Fruit fly (Drosophila melanogaster) whole organism, prepupa: Measurements from ENCODE around the gene CG12498.

ENCODE experiments used
- CG10669 ChIP-seq: fragments of 200-800 bp; sonication (Bioruptor generic); optimal IDR thresholded peaks from 3 replicates; lab custom pipeline; 2018; ENCODE audit warnings: missing biosample characterization, mild to moderate bottlenecking, missing genetic modification characterization, moderate library complexity
- CG11762 ChIP-seq: fragments of 200-800 bp; sonication (Bioruptor generic); optimal IDR thresholded peaks from 3 replicates; lab custom pipeline; 2016; ENCODE audit warnings: missing biosample characterization, missing genetic modification characterization; ENCODE audit not compliant: insufficient read depth
- CG11902 ChIP-seq: fragments of 200-800 bp; sonication (Bioruptor generic); optimal IDR thresholded peaks from 3 replicates; lab custom pipeline; 2016; ENCODE audit warnings: missing biosample characterization, missing genetic modification characterization
- CG15336 ChIP-seq: fragments of 200-800 bp; sonication (Bioruptor generic); IDR thresholded peaks from 2 replicates; pipeline ENCODE4 v1.3.6; 2022; ENCODE audit warnings: missing biosample characterization, missing genetic modification characterization
- CG1621 ChIP-seq: fragments of 200-800 bp; sonication (Bioruptor generic); optimal IDR thresholded peaks from 3 replicates; lab custom pipeline; 2018; ENCODE audit warnings: missing biosample characterization, mild to moderate bottlenecking, missing genetic modification characterization
- CG16779 ChIP-seq: fragments of 200-800 bp; sonication (Bioruptor generic); optimal IDR thresholded peaks from 3 replicates; lab custom pipeline; 2017; ENCODE audit warnings: missing biosample characterization, mild to moderate bottlenecking, missing genetic modification characterization
- CG3032 ChIP-seq: fragments of 200-800 bp; optimal IDR thresholded peaks from 2 replicates; lab custom pipeline; 2019; ENCODE audit warnings: missing biosample characterization, mild to moderate bottlenecking, missing genetic modification characterization, moderate library complexity
- CG31627 ChIP-seq: fragments of 200-800 bp; sonication (Bioruptor generic); optimal IDR thresholded peaks from 3 replicates; lab custom pipeline; 2016; ENCODE audit warnings: missing biosample characterization, missing genetic modification characterization
- CG32006 ChIP-seq: fragments of 200-800 bp; sonication (Bioruptor generic); optimal IDR thresholded peaks from 3 replicates; lab custom pipeline; 2017; ENCODE audit warnings: missing biosample characterization, mild to moderate bottlenecking, missing genetic modification characterization
- CG34406 ChIP-seq: fragments of 200-800 bp; sonication (Bioruptor generic); optimal IDR thresholded peaks from 3 replicates; lab custom pipeline; 2016; ENCODE audit warnings: missing biosample characterization, missing genetic modification characterization
- CG3919 ChIP-seq: fragments of 200-800 bp; sonication (Bioruptor generic); optimal IDR thresholded peaks from 3 replicates; lab custom pipeline; 2016; ENCODE audit warnings: missing biosample characterization, missing genetic modification characterization
- CG4318 ChIP-seq: fragments of 200-800 bp; sonication (Bioruptor generic); optimal IDR thresholded peaks from 3 replicates; lab custom pipeline; 2017; ENCODE audit warnings: missing biosample characterization, mild to moderate bottlenecking, missing genetic modification characterization
- CG6163 ChIP-seq: fragments of 200-800 bp; sonication (Bioruptor generic); IDR thresholded peaks from 3 replicates; pipeline ENCODE4 v1.3.6; 2022; ENCODE audit warnings: missing biosample characterization, missing genetic modification characterization
- CG6276 ChIP-seq: fragments of 200-800 bp; sonication (Bioruptor generic); optimal IDR thresholded peaks from 2 replicates; lab custom pipeline; 2017; ENCODE audit warnings: missing biosample characterization, mild to moderate bottlenecking, missing genetic modification characterization
- CG6792 ChIP-seq: fragments of 200-800 bp; sonication (Bioruptor generic); optimal IDR thresholded peaks from 3 replicates; lab custom pipeline; 2016; ENCODE audit warnings: missing biosample characterization, missing genetic modification characterization
- CG6808 ChIP-seq: fragments of 200-800 bp; sonication (Bioruptor generic); optimal IDR thresholded peaks from 3 replicates; lab custom pipeline; 2017; ENCODE audit warnings: missing biosample characterization, missing genetic modification characterization, mild to moderate bottlenecking, moderate library complexity, missing genetic modification reagents
- CG6854 ChIP-seq: fragments of 200-800 bp; sonication (Bioruptor generic); optimal IDR thresholded peaks from 2 replicates; lab custom pipeline; 2017; ENCODE audit warnings: missing biosample characterization, mild to moderate bottlenecking, missing genetic modification characterization
- CG7368 ChIP-seq: fragments of 200-800 bp; sonication (Bioruptor generic); optimal IDR thresholded peaks from 3 replicates; lab custom pipeline; 2016; ENCODE audit warnings: missing biosample characterization, missing genetic modification characterization
- CG8119 ChIP-seq: fragments of 200-800 bp; sonication (Bioruptor generic); IDR thresholded peaks from 3 replicates; pipeline ENCODE4 v1.3.6; 2022; ENCODE audit warnings: missing biosample characterization, missing genetic modification characterization
- CG8319 ChIP-seq: fragments of 200-800 bp; sonication (Bioruptor generic); optimal IDR thresholded peaks from 3 replicates; lab custom pipeline; 2016; ENCODE audit warnings: missing biosample characterization, missing genetic modification characterization
- CG9139 ChIP-seq: fragments of 200-800 bp; sonication (Bioruptor generic); optimal IDR thresholded peaks from 3 replicates; lab custom pipeline; 2017; ENCODE audit warnings: missing biosample characterization, mild to moderate bottlenecking, missing genetic modification characterization
- Eip78C ChIP-seq: fragments of 200-800 bp; sonication (Bioruptor generic); peaks from one replicate; lab custom pipeline; 2016; ENCODE audit warnings: missing biosample characterization, missing genetic modification characterization
- Eip93F ChIP-seq: fragments of 200-800 bp; sonication (Bioruptor generic); optimal IDR thresholded peaks from 2 replicates; lab custom pipeline; 2016; ENCODE audit warnings: missing biosample characterization, mild to moderate bottlenecking, missing genetic modification characterization
- Ets21C ChIP-seq: fragments of 200-800 bp; sonication (Bioruptor generic); optimal IDR thresholded peaks from 3 replicates; lab custom pipeline; 2016; ENCODE audit warnings: missing biosample characterization, missing genetic modification characterization
- Ets96B ChIP-seq: fragments of 200-800 bp; optimal IDR thresholded peaks from 2 replicates; lab custom pipeline; 2019; ENCODE audit warnings: missing biosample characterization, mild to moderate bottlenecking, missing genetic modification characterization, moderate library complexity
- Gug ChIP-seq: fragments of 200-800 bp; sonication (Bioruptor generic); IDR thresholded peaks from 2 replicates; pipeline ENCODE4 v1.3.6; 2022; ENCODE audit warnings: missing biosample characterization, missing genetic modification characterization
- Hr38 ChIP-seq: sonication (Bioruptor generic); optimal IDR thresholded peaks from 2 replicates; lab custom pipeline; 2016; ENCODE audit warnings: missing biosample characterization, missing genetic modification characterization
- Hr39 ChIP-seq: fragments of 200-800 bp; sonication (Bioruptor generic); optimal IDR thresholded peaks from 2 replicates; lab custom pipeline; 2016; ENCODE audit warnings: missing biosample characterization, missing genetic modification characterization
- Hr4 ChIP-seq: fragments of 200-800 bp; sonication (Bioruptor generic); optimal IDR thresholded peaks from 3 replicates; lab custom pipeline; 2016; ENCODE audit warnings: missing biosample characterization, missing genetic modification characterization
- Lpt ChIP-seq: fragments of 200-800 bp; sonication (Bioruptor generic); optimal IDR thresholded peaks from 3 replicates; lab custom pipeline; 2016; ENCODE audit warnings: missing biosample characterization, missing genetic modification characterization
- Met ChIP-seq: fragments of 200-800 bp; sonication (Bioruptor generic); optimal IDR thresholded peaks from 3 replicates; lab custom pipeline; 2016; ENCODE audit warnings: missing biosample characterization, missing genetic modification characterization
- OdsH ChIP-seq: fragments of 200-800 bp; sonication (Bioruptor generic); optimal IDR thresholded peaks from 3 replicates; lab custom pipeline; 2016; ENCODE audit warnings: missing biosample characterization, missing genetic modification characterization
- Smox ChIP-seq: fragments of 200-800 bp; sonication (Bioruptor generic); optimal IDR thresholded peaks from 3 replicates; lab custom pipeline; 2016; ENCODE audit warnings: missing biosample characterization, missing genetic modification characterization
- Sox102F ChIP-seq: fragments of 200-800 bp; sonication (Bioruptor generic); optimal IDR thresholded peaks from 2 replicates; lab custom pipeline; 2016; ENCODE audit warnings: missing biosample characterization, mild to moderate bottlenecking, missing genetic modification characterization
- Sox14 ChIP-seq: fragments of 200-800 bp; sonication (Bioruptor generic); optimal IDR thresholded peaks from 3 replicates; lab custom pipeline; 2016; ENCODE audit warnings: missing biosample characterization, missing genetic modification characterization
- Sox15 ChIP-seq: fragments of 200-800 bp; sonication (Bioruptor generic); optimal IDR thresholded peaks from 3 replicates; lab custom pipeline; 2016; ENCODE audit warnings: missing biosample characterization, missing genetic modification characterization
- cyc ChIP-seq: fragments of 200-800 bp; sonication (Bioruptor generic); optimal IDR thresholded peaks from 3 replicates; lab custom pipeline; 2016; ENCODE audit warnings: missing biosample characterization, missing genetic modification characterization
- eg ChIP-seq: fragments of 200-800 bp; sonication (Bioruptor generic); IDR thresholded peaks from 3 replicates; pipeline ENCODE4 v1.3.6; 2022; ENCODE audit warnings: missing biosample characterization, missing genetic modification characterization
- fd59A ChIP-seq: fragments of 200-800 bp; sonication (Bioruptor generic); optimal IDR thresholded peaks from 2 replicates; lab custom pipeline; 2017; ENCODE audit warnings: missing biosample characterization, mild to moderate bottlenecking, missing genetic modification characterization, missing genetic modification reagents
- fd85E ChIP-seq: fragments of 200-800 bp; sonication (Bioruptor generic); optimal IDR thresholded peaks from 3 replicates; lab custom pipeline; 2016; ENCODE audit warnings: missing biosample characterization, missing genetic modification characterization
- fkh ChIP-seq: fragments of 200-800 bp; sonication (Bioruptor generic); optimal IDR thresholded peaks from 3 replicates; lab custom pipeline; 2017; ENCODE audit warnings: missing biosample characterization, mild to moderate bottlenecking, missing genetic modification characterization, moderate library complexity
- net ChIP-seq: fragments of 200-800 bp; sonication (Bioruptor generic); optimal IDR thresholded peaks from 3 replicates; lab custom pipeline; 2016; ENCODE audit warnings: missing biosample characterization, missing genetic modification characterization
- spab ChIP-seq: fragments of 200-800 bp; sonication (Bioruptor generic); optimal IDR thresholded peaks from 2 replicates; lab custom pipeline; 2017; ENCODE audit warnings: missing biosample characterization, mild to moderate bottlenecking, missing genetic modification characterization, missing genetic modification reagents
- topi ChIP-seq: fragments of 200-800 bp; sonication (Bioruptor generic); optimal IDR thresholded peaks from 3 replicates; lab custom pipeline; 2016; ENCODE audit warnings: missing biosample characterization, missing genetic modification characterization
- vri ChIP-seq: fragments of 200-800 bp; sonication (Bioruptor generic); optimal IDR thresholded peaks from 3 replicates; lab custom pipeline; 2016; ENCODE audit warnings: missing biosample characterization, mild to moderate bottlenecking, missing genetic modification characterization

CG12498 gene

dm6 chrX:2788278-2789023, 21.2 kb upstream of the CG12498 start (continued):
- TF ChIP-seq vri (GFP tag; lab: Kevin White, UChicago) = no peak
- no peak for TF ChIP-seq CG8119
- TF ChIP-seq CG16779 = no peak
- TF ChIP-seq Gug (GFP tag; lab: Robert Waterston, UW) = 0 out of 2 replicates have a peak, but pooled peaks have one; percentile 22
- no peak for TF ChIP-seq CG6854 (GFP tag; lab: Kevin White, UChicago)
- TF ChIP-seq CG15336 = peak; percentile 19; the same call in 1 of the 2 replicates
- TF ChIP-seq CG4318 (GFP tag; lab: Kevin White, UChicago) = peak; percentile 11
- no peak for TF ChIP-seq fd85E (GFP tag; lab: Kevin White, UChicago)
- peak; percentile 45 for TF ChIP-seq spab (GFP tag; lab: Kevin White, UChicago)
- no peak for TF ChIP-seq fkh (GFP tag; lab: Kevin White, UChicago)
- no peak for TF ChIP-seq Hr38 (GFP tag; lab: Kevin White, UChicago)
- TF ChIP-seq CG1621 = no peak
- peak; percentile 46 for TF ChIP-seq CG31627
- TF ChIP-seq CG8319 (GFP tag; lab: Kevin White, UChicago) = peak; percentile 19
- no peak for TF ChIP-seq CG6163 (GFP tag; lab: Robert Waterston, UW)
- peak; percentile 60 for TF ChIP-seq Sox14
- peak; percentile 14 for TF ChIP-seq CG6276 (GFP tag; lab: Kevin White, UChicago)
- TF ChIP-seq OdsH = peak; percentile 59
- peak; percentile 58 for TF ChIP-seq CG6792 (GFP tag; lab: Kevin White, UChicago)
- TF ChIP-seq Eip93F (GFP tag; lab: Kevin White, UChicago) = no peak
- peak; percentile 51 for TF ChIP-seq Smox
- peak; percentile 28 for TF ChIP-seq CG11762 (GFP tag; lab: Kevin White, UChicago)
- peak; percentile 44 for TF ChIP-seq Ets21C (GFP tag; lab: Kevin White, UChicago)
- peak; percentile 10 for TF ChIP-seq CG7368 (GFP tag; lab: Kevin White, UChicago)
- TF ChIP-seq Met (GFP tag; lab: Kevin White, UChicago) = peak; percentile 58
- TF ChIP-seq CG34406 (GFP tag; lab: Kevin White, UChicago) = peak; percentile 44
- peak; percentile 50 for TF ChIP-seq net (GFP tag; lab: Kevin White, UChicago)
- TF ChIP-seq CG3919 (GFP tag; lab: Kevin White, UChicago) = peak; percentile 52
- TF ChIP-seq CG10669 (GFP tag; lab: Kevin White, UChicago) = peak; percentile 57
- TF ChIP-seq Eip78C (GFP tag; lab: Kevin White, UChicago) = peak; percentile 94
- TF ChIP-seq Hr39 (GFP tag; lab: Kevin White, UChicago) = peak; percentile 63
- TF ChIP-seq Lpt (GFP tag; lab: Kevin White, UChicago) = no peak

dm6 chrX:2789285-2790054, 20.2 kb upstream of the CG12498 start:
- TF ChIP-seq CG9139 (GFP tag; lab: Kevin White, UChicago) = peak; percentile 28
- TF ChIP-seq Ets96B (tag; lab: Kevin White, UChicago) = peak; percentile 6
- TF ChIP-seq Hr4 = no peak
- peak; percentile 45 for TF ChIP-seq CG6276 (GFP tag; lab: Kevin White, UChicago)
- no peak for TF ChIP-seq Sox102F (GFP tag; lab: Kevin White, UChicago)
- peak; percentile 57 for TF ChIP-seq fkh (GFP tag; lab: Kevin White, UChicago)
- TF ChIP-seq CG3032 (tag; lab: Kevin White, UChicago) = no peak
- no peak for TF ChIP-seq CG3919 (GFP tag; lab: Kevin White, UChicago)
- TF ChIP-seq CG15336 = peak; percentile 46
- TF ChIP-seq CG6808 (GFP tag; lab: Kevin White, UChicago) = peak; percentile 63
- peak; percentile 5 for TF ChIP-seq spab (GFP tag; lab: Kevin White, UChicago)
- peak; percentile 19 for TF ChIP-seq CG32006 (GFP tag; lab: Kevin White, UChicago)
- no peak for TF ChIP-seq CG6854 (GFP tag; lab: Kevin White, UChicago)
- TF ChIP-seq cyc (GFP tag; lab: Kevin White, UChicago) = no peak
- peak; percentile 45; the same call in 1 of the 3 replicates for TF ChIP-seq eg (GFP tag; lab: Robert Waterston, UW)
- no peak for TF ChIP-seq topi
- no peak for TF ChIP-seq CG11902
- TF ChIP-seq CG1621 = no peak
- no peak for TF ChIP-seq CG6792 (GFP tag; lab: Kevin White, UChicago)
- no peak for TF ChIP-seq Lpt (GFP tag; lab: Kevin White, UChicago)
- no peak for TF ChIP-seq Ets21C (GFP tag; lab: Kevin White, UChicago)
- no peak for TF ChIP-seq Hr39 (GFP tag; lab: Kevin White, UChicago)
- no peak for TF ChIP-seq Hr38 (GFP tag; lab: Kevin White, UChicago)
- TF ChIP-seq CG6163 (GFP tag; lab: Robert Waterston, UW) = no peak
- 0 out of 2 replicates have a peak, but pooled peaks have one; percentile 10 for TF ChIP-seq Gug (GFP tag; lab: Robert Waterston, UW)
- TF ChIP-seq fd85E (GFP tag; lab: Kevin White, UChicago) = no peak
- no peak for TF ChIP-seq fd59A (GFP tag; lab: Kevin White, UChicago)
- no peak for TF ChIP-seq Smox
- peak; percentile 30; the same call in 1 of the 3 replicates for TF ChIP-seq CG8119
- no peak for TF ChIP-seq Sox15 (GFP tag; lab: Kevin White, UChicago)
- no peak for TF ChIP-seq CG31627
